Fruit fly (Drosophila melanogaster) whole organism, embryonic: Measurements from ENCODE around the gene MsR2.

Experiments used
- ATbp ChIP-seq: fragments of 200-800 bp; sonication (Bioruptor generic); optimal IDR thresholded peaks from 2 replicates; lab custom pipeline; 2017; ENCODE audit warnings: missing biosample characterization, mild to moderate bottlenecking, missing genetic modification characterization, missing genetic modification reagents
- Ada2b ChIP-seq: fragments of 200-800 bp; sonication (Bioruptor generic); IDR thresholded peaks from 2 replicates; pipeline ENCODE4 v1.3.6; 2022; ENCODE audit warnings: missing biosample characterization, missing genetic modification characterization
- Bteb2 ChIP-seq: fragments of 200-800 bp; sonication (Bioruptor generic); optimal IDR thresholded peaks from 2 replicates; lab custom pipeline; 2016; ENCODE audit warnings: missing biosample characterization, missing genetic modification characterization
- CG10543 ChIP-seq: fragments of 200-800 bp; sonication (Bioruptor generic); optimal IDR thresholded peaks from 3 replicates; lab custom pipeline; 2017; ENCODE audit warnings: missing biosample characterization, mild to moderate bottlenecking, missing genetic modification characterization, moderate library complexity
- CG10979 ChIP-seq: fragments of 200-800 bp; sonication (Bioruptor generic); optimal IDR thresholded peaks from 2 replicates; lab custom pipeline; 2018; ENCODE audit warnings: missing biosample characterization, mild to moderate bottlenecking, missing genetic modification characterization, moderate library complexity
- CG11504 ChIP-seq: fragments of 200-800 bp; sonication (Bioruptor generic); optimal IDR thresholded peaks from 3 replicates; lab custom pipeline; 2019; ENCODE audit warnings: missing biosample characterization, mild to moderate bottlenecking, missing genetic modification characterization, moderate library complexity
- CG11560 ChIP-seq: fragments of 200-800 bp; sonication (Bioruptor generic); IDR thresholded peaks from 3 replicates; pipeline ENCODE4 v1.3.6; 2022; ENCODE audit warnings: missing biosample characterization, missing genetic modification characterization
- CG12155 ChIP-seq: fragments of 200-800 bp; sonication (Bioruptor generic); optimal IDR thresholded peaks from 3 replicates; lab custom pipeline; 2016; ENCODE audit warnings: missing biosample characterization, missing genetic modification characterization
- CG13287 ChIP-seq: fragments of 200-800 bp; sonication (Bioruptor generic); IDR thresholded peaks from 2 replicates; pipeline ENCODE4 v1.3.6; 2022; ENCODE audit warnings: missing biosample characterization, missing genetic modification characterization; ENCODE audit not compliant: partially characterized antibody
- CG13296 ChIP-seq: fragments of 200-800 bp; sonication (Bioruptor generic); optimal IDR thresholded peaks from 3 replicates; lab custom pipeline; 2018; ENCODE audit warnings: missing biosample characterization, mild to moderate bottlenecking, missing genetic modification characterization
- CG13775 ChIP-seq: fragments of 200-800 bp; sonication (Bioruptor generic); optimal IDR thresholded peaks from 3 replicates; lab custom pipeline; 2017; ENCODE audit warnings: missing biosample characterization, mild to moderate bottlenecking, missing genetic modification characterization
- CG15269 ChIP-seq: fragments of 200-800 bp; sonication (Bioruptor generic); optimal IDR thresholded peaks from 2 replicates; lab custom pipeline; 2018; ENCODE audit warnings: missing biosample characterization, mild to moderate bottlenecking, missing genetic modification characterization, moderate library complexity
- CG16813 ChIP-seq: fragments of 200-800 bp; sonication (Bioruptor generic); IDR thresholded peaks from 3 replicates; pipeline ENCODE4 v1.3.6; 2022; ENCODE audit warnings: missing biosample characterization, missing genetic modification characterization; ENCODE audit not compliant: partially characterized antibody
- CG17186 ChIP-seq: fragments of 200-800 bp; sonication (Bioruptor generic); optimal IDR thresholded peaks from 3 replicates; lab custom pipeline; 2017; ENCODE audit warnings: missing biosample characterization, missing genetic modification reagents, missing genetic modification characterization
- CG17385 ChIP-seq: fragments of 200-800 bp; sonication (Bioruptor generic); optimal IDR thresholded peaks from 3 replicates; lab custom pipeline; 2018; ENCODE audit warnings: missing biosample characterization, mild to moderate bottlenecking, missing genetic modification characterization
- CG17568 ChIP-seq: fragments of 200-800 bp; sonication (Bioruptor generic); optimal IDR thresholded peaks from 2 replicates; lab custom pipeline; 2018; ENCODE audit warnings: missing biosample characterization, mild to moderate bottlenecking, missing genetic modification characterization, moderate library complexity
- CG17802 ChIP-seq: fragments of 200-800 bp; sonication (Bioruptor generic); optimal IDR thresholded peaks from 2 replicates; lab custom pipeline; 2018; ENCODE audit warnings: missing biosample characterization, mild to moderate bottlenecking, missing genetic modification characterization, moderate library complexity
- CG18599 ChIP-seq: fragments of 200-800 bp; sonication (Bioruptor generic); optimal IDR thresholded peaks from 3 replicates; lab custom pipeline; 2017; ENCODE audit warnings: missing biosample characterization, missing genetic modification characterization, mild to moderate bottlenecking, moderate library complexity, missing genetic modification reagents
- CG2120 ChIP-seq: fragments of 200-800 bp; sonication (Bioruptor generic); optimal IDR thresholded peaks from 3 replicates; lab custom pipeline; 2016; ENCODE audit warnings: missing biosample characterization, missing genetic modification characterization
- CG32772 ChIP-seq: fragments of 200-800 bp; sonication (Bioruptor generic); IDR thresholded peaks from 2 replicates; pipeline ENCODE4 v1.3.6; 2022; ENCODE audit warnings: missing biosample characterization, missing genetic modification characterization
- CG34376 ChIP-seq: fragments of 200-800 bp; sonication (Bioruptor generic); optimal IDR thresholded peaks from 2 replicates; lab custom pipeline; 2018; ENCODE audit warnings: missing biosample characterization, mild to moderate bottlenecking, missing genetic modification characterization
- CG4404 ChIP-seq: fragments of 200-800 bp; sonication (Bioruptor generic); IDR thresholded peaks from 2 replicates; pipeline ENCODE4 v1.3.6; 2022; ENCODE audit warnings: missing biosample characterization, missing genetic modification characterization
- CG5245 ChIP-seq: fragments of 200-800 bp; sonication (Bioruptor generic); optimal IDR thresholded peaks from 3 replicates; lab custom pipeline; 2016; ENCODE audit warnings: missing biosample characterization, missing genetic modification characterization
- CG6175 ChIP-seq: fragments of 200-800 bp; sonication (Bioruptor generic); IDR thresholded peaks from 3 replicates; pipeline ENCODE4 v1.3.6; 2022; ENCODE audit warnings: missing biosample characterization, missing genetic modification characterization
- CG6813 ChIP-seq: fragments of 200-800 bp; sonication (Bioruptor generic); optimal IDR thresholded peaks from 2 replicates; lab custom pipeline; 2017; ENCODE audit warnings: missing biosample characterization, missing genetic modification characterization, mild to moderate bottlenecking, moderate library complexity, missing genetic modification reagents
- CG8089 ChIP-seq: fragments of 200-800 bp; sonication (Bioruptor generic); optimal IDR thresholded peaks from 3 replicates; lab custom pipeline; 2016; ENCODE audit warnings: missing biosample characterization, missing genetic modification characterization
- CkIIα-i1 ChIP-seq: fragments of 200-800 bp; sonication (Bioruptor generic); IDR thresholded peaks from 2 replicates; pipeline ENCODE4 v1.3.6; 2022; ENCODE audit warnings: missing biosample characterization, missing genetic modification characterization
- CrebB ChIP-seq: fragments of 200-800 bp; sonication (Bioruptor generic); optimal IDR thresholded peaks from 3 replicates; lab custom pipeline; 2018; ENCODE audit warnings: missing biosample characterization, mild to moderate bottlenecking, missing genetic modification characterization
- Doc3 ChIP-seq: fragments of 200-800 bp; sonication (Bioruptor generic); IDR thresholded peaks from 3 replicates; pipeline ENCODE4 v1.3.6; 2022; ENCODE audit warnings: missing biosample characterization, missing genetic modification characterization; ENCODE audit not compliant: partially characterized antibody
- Ets97D ChIP-seq: fragments of 200-800 bp; sonication (Bioruptor generic); optimal IDR thresholded peaks from 3 replicates; lab custom pipeline; 2016; ENCODE audit warnings: missing biosample characterization, missing genetic modification characterization
- HLHmδ ChIP-seq: fragments of 200-800 bp; sonication (Bioruptor generic); optimal IDR thresholded peaks from 2 replicates; lab custom pipeline; 2018; ENCODE audit warnings: missing biosample characterization, mild to moderate bottlenecking, missing genetic modification characterization, moderate library complexity
- Hmx ChIP-seq: fragments of 200-800 bp; sonication (Bioruptor generic); optimal IDR thresholded peaks from 2 replicates; lab custom pipeline; 2016; ENCODE audit warnings: missing biosample characterization, missing genetic modification characterization
- Hsf ChIP-seq: fragments of 200-800 bp; sonication (Bioruptor generic); optimal IDR thresholded peaks from 3 replicates; lab custom pipeline; 2016; ENCODE audit warnings: missing biosample characterization, missing genetic modification characterization
- MBD-R2 ChIP-seq: fragments of 200-800 bp; sonication (Bioruptor generic); IDR thresholded peaks from 2 replicates; pipeline ENCODE4 v1.3.6; 2022; ENCODE audit warnings: missing biosample characterization, missing genetic modification characterization
- Meics ChIP-seq: fragments of 200-800 bp; sonication (Bioruptor generic); optimal IDR thresholded peaks from 2 replicates; lab custom pipeline; 2017; ENCODE audit warnings: missing biosample characterization, mild to moderate bottlenecking, missing genetic modification characterization
- NFAT ChIP-seq: fragments of 200-800 bp; sonication (Bioruptor generic); IDR thresholded peaks from 2 replicates; pipeline ENCODE4 v1.3.6; 2022; ENCODE audit warnings: missing biosample characterization, missing genetic modification characterization
- Nf-YC ChIP-seq: fragments of 200-800 bp; optimal IDR thresholded peaks from 3 replicates; lab custom pipeline; 2019; ENCODE audit warnings: missing biosample characterization, mild to moderate bottlenecking, missing genetic modification characterization, moderate library complexity
- Poxn ChIP-seq: fragments of 200-800 bp; sonication (Bioruptor generic); IDR thresholded peaks from 2 replicates; pipeline ENCODE4 v1.3.6; 2022; ENCODE audit warnings: missing biosample characterization, missing genetic modification characterization
- Scr ChIP-seq: fragments of 200-800 bp; sonication (Bioruptor generic); IDR thresholded peaks from 2 replicates; pipeline ENCODE4 v1.3.6; 2022; ENCODE audit warnings: missing biosample characterization, missing genetic modification characterization; ENCODE audit not compliant: partially characterized antibody
- Vsx1 ChIP-seq: fragments of 200-800 bp; sonication (Bioruptor generic); optimal IDR thresholded peaks from 2 replicates; lab custom pipeline; 2017; ENCODE audit warnings: missing biosample characterization, mild to moderate bottlenecking, missing genetic modification characterization, missing genetic modification reagents
- cg ChIP-seq: fragments of 200-800 bp; sonication (Bioruptor generic); optimal IDR thresholded peaks from 3 replicates; lab custom pipeline; 2019; ENCODE audit warnings: missing biosample characterization, mild to moderate bottlenecking, missing genetic modification characterization, moderate library complexity
- chif ChIP-seq, 2 experiments: fragments of 200-800 bp; sonication (Bioruptor generic); optimal IDR thresholded peaks; 3 replicates each; lab custom pipeline; 2016; ENCODE audit warnings: missing biosample characterization in 2 of 2, missing genetic modification characterization in 2 of 2
- ci ChIP-seq: fragments of 200-800 bp; sonication (Bioruptor generic); IDR thresholded peaks from 3 replicates; pipeline ENCODE4 v1.3.6; 2022; ENCODE audit warnings: missing biosample characterization, missing genetic modification characterization
- cwo ChIP-seq: fragments of 200-800 bp; sonication (Bioruptor generic); optimal IDR thresholded peaks from 3 replicates; lab custom pipeline; 2017; ENCODE audit warnings: missing biosample characterization, missing genetic modification characterization, mild to moderate bottlenecking, moderate library complexity, missing genetic modification reagents
- her ChIP-seq: fragments of 200-800 bp; sonication (Bioruptor generic); optimal IDR thresholded peaks from 2 replicates; lab custom pipeline; 2016; ENCODE audit warnings: missing biosample characterization, missing genetic modification characterization
- lola ChIP-seq, 3 experiments: fragments of >200 bp in 2 of 3; fragments of 200-800 bp in 1 of 3; sonication (Bioruptor generic) in 1 of 3; optimal IDR thresholded peaks; 2 replicates each; lab custom pipeline; 2017 to 2019; ENCODE audit warnings: missing biosample characterization in 3 of 3, missing genetic modification characterization in 3 of 3, mild to moderate bottlenecking in 1 of 3, moderate library complexity in 1 of 3
- otp ChIP-seq: fragments of 200-800 bp; sonication (Bioruptor generic); IDR thresholded peaks from 3 replicates; pipeline ENCODE4, ENCODE4 v1.3.6; 2022; ENCODE audit warnings: missing biosample characterization, missing genetic modification characterization
- ranshi ChIP-seq: fragments of 200-800 bp; sonication (Bioruptor generic); IDR thresholded peaks from 2 replicates; pipeline ENCODE4 v1.3.6; 2022; ENCODE audit warnings: missing biosample characterization, missing genetic modification characterization
- vnd ChIP-seq: fragments of 200-800 bp; sonication (Bioruptor generic); IDR thresholded peaks from 3 replicates; pipeline ENCODE4 v1.3.6; 2022; ENCODE audit warnings: missing biosample characterization, missing genetic modification characterization; ENCODE audit not compliant: partially characterized antibody

The MsR2 gene

DNA sequence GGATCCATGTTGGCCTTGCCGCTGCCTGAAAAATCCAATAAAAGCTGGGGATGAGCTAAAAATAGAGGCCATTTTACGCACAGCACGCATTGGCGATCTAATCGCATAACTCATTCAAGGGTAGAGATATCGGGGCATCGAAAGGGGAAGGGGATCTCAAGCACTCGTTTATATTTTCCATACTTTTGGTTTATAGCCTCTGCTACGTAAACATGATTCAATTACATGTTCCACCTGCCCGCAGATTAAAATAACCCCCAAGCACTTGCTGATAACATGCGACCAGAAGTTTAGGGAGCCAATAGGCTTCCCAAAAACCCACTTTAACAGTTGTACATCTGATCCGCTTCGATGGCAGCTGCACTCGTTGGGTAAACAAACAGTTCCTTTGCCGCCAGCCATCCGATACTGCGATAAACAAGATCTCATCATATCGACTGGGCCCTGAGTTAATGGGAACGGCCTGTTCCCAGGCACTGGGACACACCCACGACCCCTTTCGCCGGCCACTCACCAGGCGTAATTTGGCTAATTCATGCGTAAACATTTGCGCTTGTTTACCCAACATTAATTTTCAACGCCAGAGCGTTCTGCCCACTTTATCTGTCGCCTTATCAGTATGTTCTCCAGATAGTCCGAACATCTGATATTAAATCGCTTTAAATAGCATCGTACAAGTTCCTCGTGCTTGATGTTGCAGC is 28.6 kb upstream of the MsR2 start (continued):
- no peak for TF ChIP-seq Ets97D (GFP tag; lab: Kevin White, UChicago)
- no peak for TF ChIP-seq Hsf
- TF ChIP-seq Ada2b: no peak
- TF ChIP-seq ci (GFP tag; lab: Robert Waterston, UW): peak; percentile 25; the same call in 1 of the 3 replicates
- no peak for TF ChIP-seq CG11560 (tag; lab: Robert Waterston, UW)
- TF ChIP-seq CG13296 (GFP tag; lab: Kevin White, UChicago): peak; percentile 53
- no peak for TF ChIP-seq CG8089 (GFP tag; lab: Kevin White, UChicago)
- TF ChIP-seq CG10543 (GFP tag; lab: Kevin White, UChicago): peak; percentile 59
- TF ChIP-seq CG12155: no peak
- TF ChIP-seq CrebB: peak; percentile 12
- TF ChIP-seq cg (GFP tag; lab: Kevin White, UChicago): no peak
- no peak for TF ChIP-seq her (GFP tag; lab: Kevin White, UChicago)
- TF ChIP-seq Bteb2 (GFP tag; lab: Kevin White, UChicago): no peak
- TF ChIP-seq Poxn (GFP tag; lab: Robert Waterston, UW): no peak
- peak; percentile 62 for TF ChIP-seq CG18599 (GFP tag; lab: Kevin White, UChicago)
- peak; percentile 3 for TF ChIP-seq CG17385 (GFP tag; lab: Kevin White, UChicago)
- no peak for TF ChIP-seq cwo (GFP tag; lab: Kevin White, UChicago)
- TF ChIP-seq ATbp (GFP tag; lab: Kevin White, UChicago): peak; percentile 31
- TF ChIP-seq CG16813 (GFP tag; lab: Robert Waterston, UW): no peak
- no peak for TF ChIP-seq CG17802 (tag; lab: Kevin White, UChicago)
- TF ChIP-seq CG17186 (GFP tag; lab: Kevin White, UChicago): no peak
- TF ChIP-seq Scr (GFP tag; lab: Robert Waterston, UW): no peak
- TF ChIP-seq CG4404 (GFP tag; lab: Robert Waterston, UW): no peak
- peak; percentile 27 for TF ChIP-seq CG34376
- no peak for TF ChIP-seq Doc3
- no peak for TF ChIP-seq NFAT (GFP tag; lab: Robert Waterston, UW)
- TF ChIP-seq Meics (GFP tag; lab: Kevin White, UChicago): peak; percentile 41
- no peak for TF ChIP-seq CG32772 (GFP tag; lab: Robert Waterston, UW)
- no peak for TF ChIP-seq ranshi (GFP tag; lab: Robert Waterston, UW)
- no peak for TF ChIP-seq Hmx (GFP tag; lab: Kevin White, UChicago)
- TF ChIP-seq lola (GFP tag; optimal IDR thresholded peaks at IDR 0.05; lab: Kevin White, UChicago): no peak
- no peak for TF ChIP-seq CG5245 (GFP tag; lab: Kevin White, UChicago)
- no peak for TF ChIP-seq CkIIα-i1 (GFP tag; lab: Robert Waterston, UW)
- TF ChIP-seq CG6813: peak; percentile 11
- TF ChIP-seq MBD-R2: no peak
- TF ChIP-seq CG10979 (tag; lab: Kevin White, UChicago): no peak
- no peak for TF ChIP-seq CG2120 (GFP tag; lab: Kevin White, UChicago)
- TF ChIP-seq Nf-YC (tag; lab: Kevin White, UChicago): peak; percentile 1
- no peak for TF ChIP-seq CG17568
- no peak for TF ChIP-seq CG13287 (GFP tag; lab: Robert Waterston, UW)
- no peak for TF ChIP-seq otp (GFP tag; lab: Robert Waterston, UW)
- TF ChIP-seq chif (GFP tag; optimal IDR thresholded peaks at IDR 0.05; lab: Kevin White, UChicago): no peak
- TF ChIP-seq vnd (GFP tag; lab: Robert Waterston, UW): no peak
- TF ChIP-seq CG13775 (GFP tag; lab: Kevin White, UChicago): no peak
- no peak for TF ChIP-seq CG15269 (tag; lab: Kevin White, UChicago)
- TF ChIP-seq Vsx1 (GFP tag; lab: Kevin White, UChicago): peak; percentile 41
- no peak for TF ChIP-seq HLHmδ
- TF ChIP-seq CG11504 (tag; lab: Kevin White, UChicago): no peak
- TF ChIP-seq CG6175 (GFP tag; lab: Robert Waterston, UW): no peak
